Fruit fly (Drosophila melanogaster) whole organism, embryonic: ENCODE results near the gene COX7AL2.
A peak's percentile ranks its signal among the peaks of the same experiment; 100 is the strongest.

Source experiments
- B-H2 ChIP-seq: fragments of 200-800 bp; sonication (Bioruptor generic); optimal IDR thresholded peaks from 2 replicates; lab custom pipeline; 2018; ENCODE audit warnings: missing biosample characterization, mild to moderate bottlenecking, missing genetic modification characterization
- BEAF-32 ChIP-seq: fragments of 200-800 bp; sonication (Bioruptor generic); optimal IDR thresholded peaks from 3 replicates; lab custom pipeline; 2017; ENCODE audit warnings: missing biosample characterization, missing genetic modification characterization, mild to moderate bottlenecking, moderate library complexity, missing genetic modification reagents
- CG10462 ChIP-seq: fragments of 200-800 bp; sonication (Bioruptor generic); optimal IDR thresholded peaks from 2 replicates; lab custom pipeline; 2016; ENCODE audit warnings: missing biosample characterization, missing genetic modification characterization
- CG10959 ChIP-seq: fragments of 200-800 bp; sonication (Bioruptor generic); IDR thresholded peaks from 2 replicates; pipeline ENCODE4 v1.3.6; 2022; ENCODE audit warnings: missing biosample characterization, missing genetic modification characterization
- CG11504 ChIP-seq: fragments of 200-800 bp; sonication (Bioruptor generic); optimal IDR thresholded peaks from 3 replicates; lab custom pipeline; 2019; ENCODE audit warnings: missing biosample characterization, mild to moderate bottlenecking, missing genetic modification characterization, moderate library complexity
- CG1233 ChIP-seq: fragments of 200-800 bp; sonication (Bioruptor generic); optimal IDR thresholded peaks from 4 replicates; lab custom pipeline; 2018; ENCODE audit warnings: missing biosample characterization, mild to moderate bottlenecking, missing genetic modification characterization
- CG16779 ChIP-seq: fragments of 200-800 bp; sonication (Bioruptor generic); IDR thresholded peaks from 2 replicates; pipeline ENCODE4 v1.3.6; 2022; ENCODE audit warnings: missing biosample characterization, missing genetic modification characterization
- CG17568 ChIP-seq: fragments of 200-800 bp; sonication (Bioruptor generic); optimal IDR thresholded peaks from 2 replicates; lab custom pipeline; 2018; ENCODE audit warnings: missing biosample characterization, mild to moderate bottlenecking, missing genetic modification characterization, moderate library complexity
- CG18764 ChIP-seq: fragments of 200-800 bp; sonication (Bioruptor generic); optimal IDR thresholded peaks from 3 replicates; lab custom pipeline; 2016; ENCODE audit warnings: missing biosample characterization, missing genetic modification characterization
- CG2875 ChIP-seq: fragments of 200-800 bp; sonication (Bioruptor generic); optimal IDR thresholded peaks from 2 replicates; lab custom pipeline; 2017; ENCODE audit warnings: missing biosample characterization, mild to moderate bottlenecking, missing genetic modification characterization, missing genetic modification reagents
- CG33557 ChIP-seq: fragments of 200-800 bp; sonication (Bioruptor generic); optimal IDR thresholded peaks from 2 replicates; lab custom pipeline; 2019; ENCODE audit warnings: missing biosample characterization, mild to moderate bottlenecking, missing genetic modification characterization, moderate library complexity
- CG4404 ChIP-seq: fragments of 200-800 bp; sonication (Bioruptor generic); IDR thresholded peaks from 2 replicates; pipeline ENCODE4 v1.3.6; 2022; ENCODE audit warnings: missing biosample characterization, missing genetic modification characterization
- CG4424 ChIP-seq: fragments of 200-800 bp; sonication (Bioruptor generic); optimal IDR thresholded peaks from 3 replicates; lab custom pipeline; 2016; ENCODE audit warnings: missing biosample characterization, missing genetic modification characterization
- CG6689 ChIP-seq: fragments of 200-800 bp; sonication (Bioruptor generic); IDR thresholded peaks from 2 replicates; pipeline ENCODE4 v1.3.6; 2022; ENCODE audit warnings: missing biosample characterization, missing genetic modification characterization
- CG7271 ChIP-seq: fragments of 200-800 bp; sonication (Bioruptor generic); optimal IDR thresholded peaks from 2 replicates; lab custom pipeline; 2018; ENCODE audit warnings: missing biosample characterization, mild to moderate bottlenecking, missing genetic modification characterization, moderate library complexity
- CG8388 ChIP-seq: fragments of 200-800 bp; sonication (Bioruptor generic); optimal IDR thresholded peaks from 2 replicates; lab custom pipeline; 2019; ENCODE audit warnings: missing biosample characterization, mild to moderate bottlenecking, missing genetic modification characterization, moderate library complexity
- Dip2 ChIP-seq: fragments of 200-800 bp; sonication (Bioruptor generic); IDR thresholded peaks from 2 replicates; pipeline ENCODE4 v1.3.6; 2022; ENCODE audit warnings: missing biosample characterization, missing genetic modification characterization
- Gsc ChIP-seq: fragments of 200-800 bp; sonication (Bioruptor generic); IDR thresholded peaks from 2 replicates; pipeline ENCODE4 v1.3.6; 2022; ENCODE audit warnings: missing biosample characterization, missing genetic modification characterization
- Hey ChIP-seq: fragments of 200-800 bp; sonication (Bioruptor generic); optimal IDR thresholded peaks from 3 replicates; lab custom pipeline; 2018; ENCODE audit warnings: missing biosample characterization, mild to moderate bottlenecking, missing genetic modification characterization
- Hr78 ChIP-seq, 2 experiments: fragments of 200-800 bp in 1 of 2; fragments of >200 bp in 1 of 2; sonication (Bioruptor generic) in 1 of 2; optimal IDR thresholded peaks; 2 replicates each; lab custom pipeline; 2017 to 2019; ENCODE audit warnings: missing biosample characterization in 2 of 2, missing genetic modification characterization in 2 of 2, mild to moderate bottlenecking in 1 of 2, moderate library complexity in 1 of 2
- Lim3 ChIP-seq: fragments of 200-800 bp; sonication (Bioruptor generic); IDR thresholded peaks from 2 replicates; pipeline ENCODE4 v1.3.6; 2022; ENCODE audit warnings: missing biosample characterization, missing genetic modification characterization
- MESR4 ChIP-seq: fragments of 200-800 bp; sonication (Bioruptor generic); optimal IDR thresholded peaks from 2 replicates; lab custom pipeline; 2018; ENCODE audit warnings: missing biosample characterization, mild to moderate bottlenecking, missing genetic modification characterization, moderate library complexity
- Myb ChIP-seq: fragments of 200-800 bp; sonication (Bioruptor generic); optimal IDR thresholded peaks from 2 replicates; lab custom pipeline; 2016; ENCODE audit warnings: missing biosample characterization, missing genetic modification characterization
- Nf-YA ChIP-seq: fragments of 200-800 bp; sonication (Bioruptor generic); IDR thresholded peaks from 2 replicates; pipeline ENCODE4 v1.3.6; 2022; ENCODE audit warnings: missing biosample characterization, missing genetic modification characterization
- Ptx1 ChIP-seq: fragments of 200-800 bp; sonication (Bioruptor generic); IDR thresholded peaks from 2 replicates; pipeline ENCODE4 v1.3.6; 2022; ENCODE audit warnings: missing biosample characterization, missing genetic modification characterization
- Sox102F ChIP-seq: fragments of 200-800 bp; sonication (Bioruptor generic); optimal IDR thresholded peaks from 2 replicates; lab custom pipeline; 2018; ENCODE audit warnings: missing biosample characterization, mild to moderate bottlenecking, missing genetic modification characterization, moderate library complexity
- ab ChIP-seq: fragments of 200-800 bp; sonication (Bioruptor generic); optimal IDR thresholded peaks from 2 replicates; lab custom pipeline; 2016; ENCODE audit warnings: missing biosample characterization, missing genetic modification characterization
- bcd ChIP-seq: fragments of 200-800 bp; sonication (Bioruptor generic); optimal IDR thresholded peaks from 2 replicates; lab custom pipeline; 2017; ENCODE audit warnings: missing biosample characterization, mild to moderate bottlenecking, missing genetic modification characterization
- bigmax ChIP-seq: fragments of 200-800 bp; sonication (Bioruptor generic); optimal IDR thresholded peaks from 2 replicates; lab custom pipeline; 2018; ENCODE audit warnings: missing biosample characterization, mild to moderate bottlenecking, missing genetic modification characterization
- ci ChIP-seq: fragments of 200-800 bp; sonication (Bioruptor generic); IDR thresholded peaks from 3 replicates; pipeline ENCODE4 v1.3.6; 2022; ENCODE audit warnings: missing biosample characterization, missing genetic modification characterization
- dimm ChIP-seq: fragments of 200-800 bp; sonication (Bioruptor generic); IDR thresholded peaks from 2 replicates; pipeline ENCODE4 v1.3.6; 2022; ENCODE audit warnings: missing biosample characterization, missing genetic modification characterization
- gro ChIP-seq: fragments of 200-800 bp; sonication (Bioruptor generic); optimal IDR thresholded peaks from 2 replicates; lab custom pipeline; 2016; ENCODE audit warnings: missing biosample characterization, missing genetic modification characterization
- h ChIP-seq: fragments of >200 bp; optimal IDR thresholded peaks from 2 replicates; lab custom pipeline; 2017
- hb ChIP-seq: fragments of 200-800 bp; sonication (Bioruptor generic); IDR thresholded peaks from 3 replicates; pipeline ENCODE4 v1.3.6; 2022; ENCODE audit warnings: missing biosample characterization, missing genetic modification characterization; ENCODE audit not compliant: partially characterized antibody
- hbn ChIP-seq: fragments of 200-800 bp; sonication (Bioruptor generic); IDR thresholded peaks from 2 replicates; pipeline ENCODE4 v1.3.6; 2022; ENCODE audit warnings: missing biosample characterization, missing genetic modification characterization; ENCODE audit not compliant: partially characterized antibody
- her ChIP-seq: fragments of 200-800 bp; sonication (Bioruptor generic); optimal IDR thresholded peaks from 2 replicates; lab custom pipeline; 2016; ENCODE audit warnings: missing biosample characterization, missing genetic modification characterization
- hth ChIP-seq: fragments of >200 bp; optimal IDR thresholded peaks from 2 replicates; lab custom pipeline; 2017; ENCODE audit warnings: inconsistent platforms
- ken ChIP-seq: fragments of 200-800 bp; sonication (Bioruptor generic); IDR thresholded peaks from 3 replicates; pipeline ENCODE4 v1.3.6; 2022; ENCODE audit warnings: missing biosample characterization, missing genetic modification characterization
- lab ChIP-seq: fragments of 200-800 bp; sonication (Bioruptor generic); optimal IDR thresholded peaks from 3 replicates; lab custom pipeline; 2017; ENCODE audit warnings: missing biosample characterization, missing genetic modification characterization, mild to moderate bottlenecking, moderate library complexity, missing genetic modification reagents
- maf-S ChIP-seq: fragments of 200-800 bp; sonication (Bioruptor generic); optimal IDR thresholded peaks from 2 replicates; lab custom pipeline; 2016; ENCODE audit warnings: missing biosample characterization, missing genetic modification characterization
- odd ChIP-seq: fragments of 200-800 bp; sonication (Bioruptor generic); optimal IDR thresholded peaks from 2 replicates; lab custom pipeline; 2017; ENCODE audit warnings: missing biosample characterization, mild to moderate bottlenecking, missing genetic modification characterization
- onecut ChIP-seq: fragments of 200-800 bp; sonication (Bioruptor generic); IDR thresholded peaks from 2 replicates; pipeline ENCODE4 v1.3.6; 2022; ENCODE audit warnings: missing biosample characterization, missing genetic modification characterization
- repo ChIP-seq: fragments of 200-800 bp; sonication (Bioruptor generic); optimal IDR thresholded peaks from 2 replicates; lab custom pipeline; 2016; ENCODE audit warnings: missing biosample characterization, missing genetic modification characterization
- shn ChIP-seq: fragments of 200-800 bp; sonication (Bioruptor generic); optimal IDR thresholded peaks from 3 replicates; lab custom pipeline; 2016; ENCODE audit warnings: missing biosample characterization, missing genetic modification characterization
- sug ChIP-seq: fragments of 200-800 bp; optimal IDR thresholded peaks from 2 replicates; lab custom pipeline; 2019; ENCODE audit warnings: missing biosample characterization, mild to moderate bottlenecking, missing genetic modification characterization, moderate library complexity
- trem ChIP-seq: fragments of 200-800 bp; optimal IDR thresholded peaks from 3 replicates; lab custom pipeline; 2019; ENCODE audit warnings: missing biosample characterization, mild to moderate bottlenecking, missing genetic modification characterization, moderate library complexity
- vnd ChIP-seq: fragments of 200-800 bp; sonication (Bioruptor generic); IDR thresholded peaks from 3 replicates; pipeline ENCODE4 v1.3.6; 2022; ENCODE audit warnings: missing biosample characterization, missing genetic modification characterization; ENCODE audit not compliant: partially characterized antibody
- zfh1 ChIP-seq: fragments of 200-800 bp; sonication (Bioruptor generic); IDR thresholded peaks from 3 replicates; pipeline ENCODE4 v1.3.6; 2022; ENCODE audit warnings: missing biosample characterization, missing genetic modification characterization

The COX7AL2 gene

DNA sequence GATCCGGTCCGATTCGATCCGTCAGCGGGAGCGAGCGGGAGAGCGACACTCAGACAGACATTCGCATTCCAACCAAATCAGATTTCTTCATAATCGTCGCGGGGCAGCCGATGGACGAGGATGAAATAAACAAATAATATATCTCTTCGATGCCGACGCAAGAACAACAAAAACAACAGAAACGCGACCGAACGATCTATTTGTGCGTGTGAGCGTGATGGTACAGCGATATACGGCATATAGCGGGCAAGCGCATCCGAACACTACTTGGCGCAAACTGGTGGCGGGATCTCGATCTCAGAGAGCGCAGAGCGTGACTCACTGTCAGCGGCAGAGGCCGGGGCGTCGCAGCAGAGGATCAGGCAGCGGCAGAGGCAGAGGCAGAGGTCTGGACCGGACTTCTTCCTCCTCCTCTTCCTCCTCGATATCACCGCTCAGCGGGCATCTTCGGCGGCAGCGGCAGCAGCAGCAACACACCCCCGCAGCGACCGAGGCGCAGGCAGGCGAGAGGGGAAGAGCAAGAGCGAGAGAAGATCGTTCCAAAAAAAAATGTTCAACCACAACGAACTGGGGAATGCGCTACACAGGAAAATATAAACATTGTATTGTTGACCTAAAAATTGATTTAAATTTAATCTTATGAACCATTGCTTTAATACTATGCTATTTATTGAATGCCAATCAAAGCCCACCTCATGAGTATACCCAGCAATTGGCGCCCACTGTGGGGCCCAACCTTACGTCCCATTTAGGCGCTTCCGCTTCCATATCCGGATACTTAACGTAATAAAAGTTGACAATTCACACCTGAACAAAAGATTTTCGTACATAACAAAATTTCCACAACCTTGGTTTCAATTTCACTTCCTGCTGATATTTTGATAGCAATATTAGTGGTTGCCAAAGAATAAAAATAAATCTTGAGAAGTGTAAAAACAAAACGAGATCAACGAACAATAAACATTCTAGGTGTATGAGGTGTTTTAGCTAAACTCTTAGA lies 36.2 kb downstream of the COX7AL2 start (continued):
- no peak for TF ChIP-seq CG17568 (GFP tag; lab: Kevin White, UChicago)
- no peak for TF ChIP-seq CG1233 (GFP tag; lab: Kevin White, UChicago)
- no peak for TF ChIP-seq CG11504 (tag; lab: Kevin White, UChicago)
- no peak; the same call in 1 of the 2 replicates for TF ChIP-seq Ptx1 (GFP tag; lab: Robert Waterston, UW)
- TF ChIP-seq CG4404 (GFP tag; lab: Robert Waterston, UW), result peak; percentile 36; the same call in 1 of the 2 replicates
- no peak for TF ChIP-seq gro (GFP tag; lab: Kevin White, UChicago)
- peak; percentile 25 for TF ChIP-seq CG18764 (GFP tag; lab: Kevin White, UChicago)
- no peak for TF ChIP-seq BEAF-32 (GFP tag; lab: Kevin White, UChicago)
- TF ChIP-seq h (lab: Kevin White, UChicago), result no peak
- TF ChIP-seq Gsc, result no peak
- peak; percentile 11 for TF ChIP-seq CG8388 (GFP tag; lab: Kevin White, UChicago)
- no peak for TF ChIP-seq hbn (GFP tag; lab: Robert Waterston, UW)
- no peak for TF ChIP-seq Lim3 (GFP tag; lab: Robert Waterston, UW)
- peak; percentile 37 for TF ChIP-seq shn (GFP tag; lab: Kevin White, UChicago)
- no peak for TF ChIP-seq dimm
- no peak for TF ChIP-seq bigmax (GFP tag; lab: Kevin White, UChicago)
- TF ChIP-seq vnd (GFP tag; lab: Robert Waterston, UW), result no peak
- TF ChIP-seq odd (GFP tag; lab: Kevin White, UChicago), result no peak
- TF ChIP-seq CG10959 (GFP tag; lab: Robert Waterston, UW), result no peak; the same call in 1 of the 2 replicates
- no peak for TF ChIP-seq hb (GFP tag; lab: Robert Waterston, UW)
- no peak for TF ChIP-seq Hey
- TF ChIP-seq zfh1, result no peak
- no peak for TF ChIP-seq hth (lab: Kevin White, UChicago)
- TF ChIP-seq ken (GFP tag; lab: Robert Waterston, UW), result peak; percentile 53; the same call in 2 of the 3 replicates
- TF ChIP-seq CG2875 (GFP tag; lab: Kevin White, UChicago), result peak; percentile 12
- TF ChIP-seq maf-S (GFP tag; lab: Kevin White, UChicago), result no peak
- TF ChIP-seq sug (tag; lab: Kevin White, UChicago), result peak; percentile 67
- TF ChIP-seq CG33557 (GFP tag; lab: Kevin White, UChicago), result no peak
- TF ChIP-seq ci, result peak; percentile 76; the same call in 2 of the 3 replicates
- 0 out of 2 replicates have a peak, but pooled peaks have one; percentile 6 for TF ChIP-seq onecut
- TF ChIP-seq Dip2, result no peak
- no peak for TF ChIP-seq trem (tag; lab: Kevin White, UChicago)
- no peak for TF ChIP-seq lab (GFP tag; lab: Kevin White, UChicago)
- no peak for TF ChIP-seq CG7271 (tag; lab: Kevin White, UChicago)
- TF ChIP-seq Sox102F, result peak; percentile 62
- no peak for TF ChIP-seq B-H2 (GFP tag; lab: Kevin White, UChicago)
- no peak for TF ChIP-seq Myb (GFP tag; lab: Kevin White, UChicago)
- TF ChIP-seq Hr78 (GFP tag; optimal IDR thresholded peaks at IDR 0.05; lab: Kevin White, UChicago), result no peak
- no peak for TF ChIP-seq MESR4 (GFP tag; lab: Kevin White, UChicago)
- TF ChIP-seq CG10462 (GFP tag; lab: Kevin White, UChicago), result no peak
- no peak for TF ChIP-seq her (GFP tag; lab: Kevin White, UChicago)
- TF ChIP-seq CG16779 (GFP tag; lab: Robert Waterston, UW), result no peak
- TF ChIP-seq repo (GFP tag; lab: Kevin White, UChicago), result peak; percentile 1
- TF ChIP-seq bcd (GFP tag; lab: Kevin White, UChicago), result peak; percentile 59
- peak; percentile 63 for TF ChIP-seq CG4424
- peak; percentile 35; the same call in 1 of the 2 replicates for TF ChIP-seq CG6689
- no peak for TF ChIP-seq Nf-YA (GFP tag; lab: Robert Waterston, UW)
- peak; percentile 47 for TF ChIP-seq ab (GFP tag; lab: Kevin White, UChicago)
